Worm (Caenorhabditis elegans) whole organism, L3 larva: ENCODE data around the gene mars-1.

Experiments
- ama-1 ChIP-seq: fragments of 150-350 bp; optimal IDR thresholded peaks from 2 replicates; lab custom pipeline; 2018
- ceh-16 ChIP-seq: sonication (generic microtip); optimal IDR thresholded peaks from 2 replicates; lab custom pipeline; 2017; ENCODE audit warnings: missing biosample characterization, missing genetic modification characterization
- ceh-28 ChIP-seq: fragments of 150-350 bp; optimal IDR thresholded peaks from 2 replicates; lab custom pipeline; 2014; ENCODE audit warnings: missing biosample characterization, missing genetic modification reagents, missing genetic modification characterization
- ceh-82 ChIP-seq: fragments of 150-350 bp; optimal IDR thresholded peaks from 2 replicates; lab custom pipeline; 2014; ENCODE audit warnings: missing biosample characterization, missing genetic modification characterization
- daf-12 ChIP-seq: fragments of 150-350 bp; optimal IDR thresholded peaks from 2 replicates; lab custom pipeline; 2014; ENCODE audit warnings: missing biosample characterization, missing genetic modification reagents, missing genetic modification characterization
- egl-5 ChIP-seq: fragments of 150-350 bp; optimal IDR thresholded peaks from 2 replicates; lab custom pipeline; 2017; ENCODE audit warnings: missing biosample characterization, missing genetic modification reagents, missing genetic modification characterization, inconsistent platforms
- elt-2 ChIP-seq: sonication (generic microtip); optimal IDR thresholded peaks from 2 replicates; lab custom pipeline; 2016; ENCODE audit warnings: missing genetic modification reagents, mild to moderate bottlenecking, missing genetic modification characterization, missing compliant biosample characterization
- lin-15B ChIP-seq: fragments of 150-350 bp; optimal IDR thresholded peaks from 2 replicates; lab custom pipeline; 2014; ENCODE audit warnings: missing biosample characterization, missing genetic modification characterization
- nfya-1 ChIP-seq: sonication (generic microtip); optimal IDR thresholded peaks from 2 replicates; lab custom pipeline; 2017; ENCODE audit warnings: missing genetic modification characterization, mild to moderate bottlenecking, missing compliant biosample characterization, antibody characterized with exemption, moderate library complexity; ENCODE audit not compliant: insufficient read depth
- nhr-237 ChIP-seq: fragments of 150-350 bp; optimal IDR thresholded peaks from 2 replicates; lab custom pipeline; 2014; ENCODE audit warnings: missing biosample characterization, missing genetic modification characterization
- nhr-25 ChIP-seq: sonication (generic microtip); optimal IDR thresholded peaks from 2 replicates; lab custom pipeline; 2017; ENCODE audit warnings: missing biosample characterization, missing genetic modification characterization
- nhr-43 ChIP-seq: sonication (generic microtip); optimal IDR thresholded peaks from 2 replicates; lab custom pipeline; 2016; ENCODE audit warnings: mild to moderate bottlenecking, missing genetic modification characterization, missing compliant biosample characterization; ENCODE audit not compliant: poor library complexity, severe bottlenecking
- nhr-76 ChIP-seq: fragments of 150-350 bp; sonication (generic microtip); optimal IDR thresholded peaks from 5 replicates; lab custom pipeline; 2014; ENCODE audit warnings: missing biosample characterization, missing genetic modification characterization
- pha-4 ChIP-seq: fragments of 150-350 bp; optimal IDR thresholded peaks from 2 replicates; lab custom pipeline; 2014; ENCODE audit warnings: missing biosample characterization, missing genetic modification reagents, missing genetic modification characterization
- pqm-1 ChIP-seq: fragments of 150-350 bp; optimal IDR thresholded peaks from 2 replicates; lab custom pipeline; 2017; ENCODE audit warnings: missing biosample characterization, missing genetic modification characterization, inconsistent platforms
- sea-2 ChIP-seq: fragments of 150-350 bp; sonication (generic microtip); optimal IDR thresholded peaks from 4 replicates; lab custom pipeline; 2014; ENCODE audit warnings: missing biosample characterization, missing genetic modification reagents, missing genetic modification characterization
- skn-1 ChIP-seq: fragments of 150-350 bp; optimal IDR thresholded peaks from 2 replicates; lab custom pipeline; 2014; ENCODE audit warnings: missing biosample characterization, missing genetic modification characterization
- snpc-4 ChIP-seq: fragments of 150-350 bp; optimal IDR thresholded peaks from 2 replicates; lab custom pipeline; 2014; ENCODE audit warnings: missing biosample characterization, missing genetic modification characterization
- tbx-2 ChIP-seq: sonication (generic microtip); optimal IDR thresholded peaks from 2 replicates; lab custom pipeline; 2016; ENCODE audit warnings: mild to moderate bottlenecking, missing genetic modification characterization, missing compliant biosample characterization
- unc-39 ChIP-seq: sonication (generic microtip); optimal IDR thresholded peaks from 4 replicates; lab custom pipeline; 2017; ENCODE audit warnings: missing biosample characterization, missing genetic modification characterization
- unc-62 ChIP-seq: fragments of 150-350 bp; sonication (generic microtip); optimal IDR thresholded peaks from 4 replicates; lab custom pipeline; 2014; ENCODE audit warnings: missing biosample characterization, missing genetic modification reagents, missing genetic modification characterization

The mars-1 gene

ce11 chrIV:11584853-11585252 is 50.4 kb downstream of the mars-1 start:
- TF ChIP-seq ceh-82 (tag; lab: Kevin White, UChicago) (no peak), elt-2 (peak; percentile 32)

- TF ChIP-seq ama-1 (lab: Kevin White, UChicago) = no peak
- TF ChIP-seq elt-2 = peak; percentile 36
- TF ChIP-seq ceh-28 (tag; lab: Kevin White, UChicago) = no peak
- TF ChIP-seq skn-1 (tag; lab: Kevin White, UChicago) = peak; percentile 48
- TF ChIP-seq pha-4 = peak; percentile 43
- no peak for TF ChIP-seq tbx-2 (tag; lab: Kevin White, UChicago)
- TF ChIP-seq egl-5 (tag; lab: Kevin White, UChicago) = no peak
- TF ChIP-seq nfya-1 (tag; lab: Kevin White, UChicago) = peak; percentile 41
- no peak for TF ChIP-seq nhr-43
Observed at ce11 chrIV:11583906-11584378, 51.3 kb downstream of the mars-1 start, which contains the start of gene F12F6.1. F12F6.1 (plus strand) TSS chrIV:11583956.

- TF ChIP-seq unc-62 (no peak), pqm-1 (peak; percentile 77), daf-12 (no peak), unc-39 (no peak), ceh-16 (tag; lab: Kevin White, UChicago) (no peak), nhr-25 (tag; lab: Kevin White, UChicago) (no peak), snpc-4 (tag; lab: Kevin White, UChicago) (no peak), sea-2 (no peak), pha-4 (peak; percentile 19), elt-2 (peak; percentile 69), lin-15B (tag; lab: Kevin White, UChicago) (no peak), nhr-76 (no peak), nhr-237 (no peak)
Observed at ce11 chrIV:11582450-11583166, 52.7 kb downstream of the mars-1 start.
